Fruit fly (Drosophila melanogaster): Measurements from ENCODE around the gene CG17230.

- TF ChIP-seq Blimp-1 (GFP tag; optimal IDR thresholded peaks at IDR 0.05) (no peak), fd59A (GFP tag; optimal IDR thresholded peaks at IDR 0.05) (no peak), svp (GFP tag) (peak; percentile 88), net (GFP tag; optimal IDR thresholded peaks at IDR 0.05) (no peak), Sox15 (GFP tag; optimal IDR thresholded peaks at IDR 0.05) (no peak), CG3919 (GFP tag; optimal IDR thresholded peaks at IDR 0.05) (no peak), Sox102F (GFP tag; optimal IDR thresholded peaks at IDR 0.05) (no peak), Eip75B (GFP tag; optimal IDR thresholded peaks at IDR 0.05) (no peak), CG32006 (GFP tag; optimal IDR thresholded peaks at IDR 0.05) (no peak)
These were observed 7.3 kb upstream of the CG17230 start for dm6 chr3R:11430307-11430706.

Measured in whole organism, prepupa.